Worm (Caenorhabditis elegans): ENCODE measurements around the gene ZC376.8.
"Not testable (repeated sequence)": the region's sequence is repeated elsewhere in the genome, so short reads cannot be mapped to it uniquely, and the experiment has no call there.

ce11 chrV:14205214-14205613 lies 25.2 kb downstream of the ZC376.8 start, which contains the start of gene T16A9.3:
- TF ChIP-seq alr-1 (tag; optimal IDR thresholded peaks at IDR 0.05); elt-3 (tag; optimal IDR thresholded peaks at IDR 0.05); nhr-21 (tag; optimal IDR thresholded peaks at IDR 0.05); nhr-237 (tag; optimal IDR thresholded peaks at IDR 0.05); lin-13 (GFP tag; optimal IDR thresholded peaks at IDR 0.05); aly-2 (tag; optimal IDR thresholded peaks at IDR 0.05); sma-9 (GFP tag; optimal IDR thresholded peaks at IDR 0.05); sma-9 (tag; optimal IDR thresholded peaks at IDR 0.05); elt-1 (tag; optimal IDR thresholded peaks at IDR 0.05); fos-1 (tag; optimal IDR thresholded peaks at IDR 0.05); egl-27 (tag; optimal IDR thresholded peaks at IDR 0.05): not testable (repeated sequence)
